Fruit fly (Drosophila melanogaster) whole organism, larva: Measurements from ENCODE around the gene Ncoa6.

Experiments
- noc ChIP-seq: fragments of 200-800 bp; sonication (Bioruptor generic); optimal IDR thresholded peaks from 3 replicates; lab custom pipeline; 2019; ENCODE audit warnings: missing biosample characterization, mild to moderate bottlenecking, missing genetic modification characterization, moderate library complexity

The Ncoa6 gene

DNA sequence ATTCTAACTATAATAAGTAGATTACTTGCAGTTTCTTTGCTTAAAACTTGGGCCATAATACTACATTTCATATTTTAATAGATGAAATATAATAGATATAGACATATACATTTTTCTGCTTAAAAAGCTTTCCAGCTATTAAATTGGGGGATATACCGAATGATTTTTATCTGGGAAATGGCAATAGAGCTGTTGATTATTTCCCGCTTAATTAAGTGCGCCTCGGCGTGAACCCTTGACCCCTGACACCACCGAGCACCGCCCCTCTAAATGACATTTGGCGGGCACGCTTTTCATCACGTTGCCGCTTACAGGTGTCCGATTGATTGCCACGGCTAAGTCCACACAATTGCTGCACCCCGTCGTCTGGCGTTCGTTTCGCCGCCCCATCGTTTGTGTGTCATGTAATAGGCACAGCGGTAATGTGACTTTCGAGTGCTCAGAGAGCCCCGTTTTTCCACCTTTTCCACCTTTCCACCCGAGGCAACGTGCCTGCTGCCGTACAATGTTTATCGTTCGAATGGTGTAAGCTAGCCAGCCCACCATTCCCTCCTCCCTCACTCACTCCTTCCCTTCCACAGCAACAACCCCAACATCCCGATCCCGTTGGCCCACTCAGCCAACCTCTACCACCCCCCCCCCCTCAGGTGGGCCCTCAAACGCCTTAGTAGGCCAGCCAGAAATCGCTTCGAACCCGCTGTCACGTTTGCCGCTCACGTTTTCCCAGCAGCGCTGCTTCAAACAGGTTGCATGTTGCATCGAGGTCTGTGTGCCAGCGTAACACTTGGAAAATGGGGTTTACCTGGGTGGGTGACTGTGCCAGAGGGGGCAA is 25.5 kb downstream of the Ncoa6 start:
- no peak for TF ChIP-seq noc (tag; lab: Kevin White, UChicago)

DNA sequence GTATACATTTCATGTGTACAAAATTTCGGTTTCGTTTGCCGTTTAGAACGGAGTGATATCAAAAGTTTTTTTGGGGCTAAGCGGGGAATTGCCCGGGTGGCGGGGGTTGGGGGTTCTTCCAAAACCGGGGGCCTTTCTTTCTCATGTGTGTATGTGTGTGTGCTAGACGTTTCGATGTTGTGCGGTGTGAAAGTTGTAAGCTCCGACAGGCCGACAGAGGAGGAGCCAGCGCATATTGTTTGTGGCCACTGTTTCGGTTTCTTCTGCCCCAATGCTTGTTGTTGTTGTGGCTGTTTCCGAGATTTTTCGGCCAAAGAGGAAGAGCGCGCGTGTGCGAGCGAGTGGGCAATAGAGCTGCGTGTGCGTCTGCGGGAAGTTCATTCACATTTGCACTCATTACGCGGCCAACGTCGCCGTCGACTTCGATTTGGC is 26.2 kb downstream of the Ncoa6 start:
- no peak for TF ChIP-seq noc (tag; lab: Kevin White, UChicago)

- no peak for TF ChIP-seq noc (tag; lab: Kevin White, UChicago)
Observed at dm6 chr2L:5299628-5299986, 26.9 kb downstream of the Ncoa6 start.

dm6 chr2L:5298978-5299627 is 27.4 kb downstream of the Ncoa6 start:
- peak; percentile 95 for TF ChIP-seq noc (tag; lab: Kevin White, UChicago)

DNA sequence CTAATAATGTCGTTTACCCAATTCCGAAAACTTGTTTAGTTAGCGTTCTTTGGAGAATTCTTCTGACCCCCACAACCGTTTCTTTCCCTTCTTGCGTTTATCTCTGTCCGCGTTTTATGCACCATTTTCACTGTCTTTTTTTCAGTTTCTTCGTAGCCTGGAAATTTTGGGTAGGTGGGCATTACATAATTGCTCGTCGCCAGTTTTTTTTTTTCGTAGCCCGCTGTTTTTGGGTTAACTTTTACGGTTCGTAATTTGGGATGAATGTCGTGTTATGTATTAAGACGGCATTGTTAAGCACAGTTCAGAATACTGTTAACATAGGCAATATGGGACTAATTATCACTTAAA is 28.5 kb downstream of the Ncoa6 start:
- no peak for TF ChIP-seq noc (tag; lab: Kevin White, UChicago)

- no peak for TF ChIP-seq noc (tag; lab: Kevin White, UChicago)
Observed at dm6 chr2L:5297289-5297960, 29.1 kb downstream of the Ncoa6 start.

- no peak for TF ChIP-seq noc (tag; lab: Kevin White, UChicago)
Observed at dm6 chr2L:5296672-5297288, 29.7 kb downstream of the Ncoa6 start.

DNA sequence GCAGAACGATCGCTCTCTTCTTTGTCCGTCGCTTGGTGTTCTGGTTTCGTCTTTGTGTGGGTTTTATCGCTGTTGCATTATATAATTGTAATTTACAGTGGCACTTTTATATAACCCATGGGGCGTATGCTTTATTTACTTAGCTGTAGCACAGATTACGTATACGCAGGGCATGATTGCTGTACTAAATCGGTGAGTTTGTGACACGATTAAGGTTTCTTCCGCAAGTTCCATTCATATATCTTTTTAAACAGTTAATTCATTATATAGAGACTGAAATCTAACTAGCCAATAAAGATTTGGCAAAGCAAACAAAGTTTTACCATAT is 31.3 kb downstream of the Ncoa6 start:
- no peak for TF ChIP-seq noc (tag; lab: Kevin White, UChicago)

dm6 chr2L:5294392-5295244 is 31.9 kb downstream of the Ncoa6 start:
- TF ChIP-seq noc (tag; lab: Kevin White, UChicago), result no peak

DNA sequence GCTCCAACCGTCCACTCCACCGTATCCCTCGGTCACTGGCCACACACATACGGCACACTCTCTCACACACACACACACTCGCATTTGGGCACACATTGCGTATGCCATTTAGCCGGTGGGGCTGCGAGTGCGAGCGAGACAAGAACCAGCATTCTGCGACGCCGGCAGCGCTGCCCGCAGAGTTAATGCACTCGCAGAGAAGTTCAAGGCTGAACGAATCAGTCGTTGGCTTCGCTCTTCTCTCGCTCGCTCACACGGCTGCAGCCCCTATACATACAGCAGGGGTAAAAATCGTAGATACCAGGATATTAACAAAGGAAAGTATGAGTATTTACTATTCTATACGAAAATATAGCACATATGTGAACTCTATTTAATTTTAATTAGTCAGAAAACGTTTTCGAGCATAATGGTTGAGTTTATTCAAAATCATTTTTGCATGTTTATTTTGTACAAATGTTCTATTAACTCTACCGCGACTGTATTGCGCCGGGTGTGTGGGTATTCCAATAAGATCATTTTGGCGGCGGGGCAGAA is 33.4 kb downstream of the Ncoa6 start:
- TF ChIP-seq noc (tag; lab: Kevin White, UChicago), result peak; percentile 44

DNA sequence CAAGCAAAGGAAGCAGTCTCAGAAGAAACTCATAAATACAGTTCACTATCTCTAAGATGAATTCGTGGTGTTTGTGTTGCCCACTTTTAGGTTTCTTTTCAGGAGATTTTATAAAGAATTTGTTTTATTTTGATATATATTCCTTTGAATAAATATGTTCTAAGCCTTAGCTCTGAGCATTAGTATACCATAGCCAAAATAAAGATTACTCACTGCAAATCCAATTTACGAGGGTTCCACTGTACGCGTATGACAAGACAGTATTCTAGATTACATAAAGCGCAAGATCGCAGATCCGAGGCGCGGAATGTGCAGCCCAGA is 33.9 kb downstream of the Ncoa6 start:
- TF ChIP-seq noc (tag; lab: Kevin White, UChicago), result no peak

DNA sequence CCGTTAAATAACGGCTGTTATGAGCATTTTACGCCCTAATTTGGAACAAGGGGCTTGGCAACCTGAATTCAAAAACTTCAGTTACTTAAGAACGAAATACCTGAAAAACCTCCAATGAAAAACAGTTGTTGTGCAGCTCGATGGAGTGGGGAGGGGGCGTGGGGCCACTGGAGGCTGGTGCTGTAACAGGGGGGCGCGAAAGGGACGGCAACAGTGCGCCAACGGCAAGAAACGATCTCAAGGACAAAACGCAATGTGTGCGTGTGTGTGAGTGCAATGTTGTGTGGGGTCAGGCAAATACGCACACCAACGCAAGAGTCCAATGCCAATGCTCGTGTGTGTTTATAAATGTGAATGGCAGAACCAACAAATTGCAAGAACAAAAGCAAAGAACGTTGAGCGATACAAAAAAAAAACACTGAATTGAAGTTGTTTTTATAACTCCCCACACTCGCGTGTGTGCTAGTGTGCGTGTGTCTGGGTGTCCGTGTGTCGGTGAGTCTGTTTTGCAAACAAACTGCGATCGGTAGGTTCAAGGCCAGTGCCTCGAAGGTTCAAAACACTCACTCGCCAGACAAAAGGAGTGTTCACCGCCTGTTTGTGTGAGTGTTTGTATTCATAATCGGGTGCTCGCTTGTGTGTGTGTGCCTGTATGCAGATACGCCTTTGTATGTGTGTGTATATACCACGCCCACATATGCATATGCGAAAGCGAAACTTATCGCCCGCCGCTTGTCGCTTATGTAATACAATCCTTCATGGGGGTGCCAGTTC is 34.4 kb downstream of the Ncoa6 start:
- no peak for TF ChIP-seq noc (tag; lab: Kevin White, UChicago)

- TF ChIP-seq noc (tag; lab: Kevin White, UChicago), result no peak
Observed at dm6 chr2L:5291195-5291594, 35.3 kb downstream of the Ncoa6 start.

dm6 chr2L:5290530-5290929 is 36.0 kb downstream of the Ncoa6 start:
- no peak for TF ChIP-seq noc (tag; lab: Kevin White, UChicago)
